Worm (Caenorhabditis elegans) whole organism, early embryonic: ENCODE measurements around the gene F58E1.13.

Source experiments
- B0310.2 ChIP-seq: sonication (generic microtip); optimal IDR thresholded peaks from 2 replicates; lab custom pipeline; 2016; ENCODE audit warnings: mild to moderate bottlenecking, missing genetic modification characterization, missing compliant biosample characterization
- F13C5.2 ChIP-seq: sonication (generic microtip); optimal IDR thresholded peaks from 2 replicates; lab custom pipeline; 2017; ENCODE audit warnings: mild to moderate bottlenecking, missing genetic modification characterization, inconsistent platforms, missing compliant biosample characterization
- aly-1 ChIP-seq: sonication (generic microtip); optimal IDR thresholded peaks from 2 replicates; lab custom pipeline; 2016; ENCODE audit warnings: missing genetic modification characterization, missing compliant biosample characterization
- ama-1 ChIP-seq: fragments of 150-350 bp; optimal IDR thresholded peaks from 2 replicates; lab custom pipeline; 2014
- ceh-13 ChIP-seq: fragments of 200-800 bp; sonication (Bioruptor generic); optimal IDR thresholded peaks from 2 replicates; lab custom pipeline; 2018; ENCODE audit warnings: mild to moderate bottlenecking, missing genetic modification characterization, missing compliant biosample characterization
- ceh-36 ChIP-seq: sonication (generic microtip); optimal IDR thresholded peaks from 2 replicates; lab custom pipeline; 2016; ENCODE audit warnings: missing genetic modification characterization, inconsistent platforms, missing compliant biosample characterization
- ets-7 ChIP-seq: sonication (generic microtip); optimal IDR thresholded peaks from 2 replicates; lab custom pipeline; 2016; ENCODE audit warnings: missing genotype, missing genetic modification characterization, missing compliant biosample characterization
- flt-1 ChIP-seq: fragments of 200-800 bp; sonication (Bioruptor generic); IDR thresholded peaks from 2 replicates; pipeline ENCODE4 v1.3.6; 2022; ENCODE audit warnings: missing genetic modification characterization, missing compliant biosample characterization
- hmbx-1 ChIP-seq: sonication (generic microtip); optimal IDR thresholded peaks from 2 replicates; lab custom pipeline; 2016; ENCODE audit warnings: mild to moderate bottlenecking, missing genetic modification characterization, missing compliant biosample characterization
- hmg-4 ChIP-seq: fragments of 200-800 bp; sonication (Bioruptor generic); optimal IDR thresholded peaks from 2 replicates; lab custom pipeline; 2018; ENCODE audit warnings: mild to moderate bottlenecking, missing genetic modification characterization, missing compliant biosample characterization
- hnd-1 ChIP-seq: sonication (generic microtip); optimal IDR thresholded peaks from 2 replicates; lab custom pipeline; 2016; ENCODE audit warnings: missing genetic modification characterization, missing compliant biosample characterization
- pes-1 ChIP-seq: fragments of 200-800 bp; sonication (Bioruptor generic); IDR thresholded peaks from 2 replicates; pipeline ENCODE4 v1.3.6; 2022; ENCODE audit warnings: missing genetic modification reagents, missing genetic modification characterization, missing compliant biosample characterization
- scrt-1 ChIP-seq: fragments of 200-800 bp; sonication (Bioruptor generic); IDR thresholded peaks from 2 replicates; pipeline ENCODE4 v1.3.6; 2022; ENCODE audit warnings: missing genetic modification characterization, missing compliant biosample characterization
- sea-1 ChIP-seq: fragments of 200-800 bp; sonication (Bioruptor generic); conservative IDR thresholded peaks from 2 replicates; pipeline ENCODE4 v1.3.6; 2022; ENCODE audit warnings: missing genetic modification characterization, missing compliant biosample characterization
- tbx-11 ChIP-seq: fragments of 200-800 bp; sonication (Bioruptor generic); IDR thresholded peaks from 2 replicates; pipeline ENCODE4 v1.3.6; 2022; ENCODE audit warnings: missing genetic modification characterization, missing compliant biosample characterization
- tbx-37 ChIP-seq: fragments of 200-800 bp; sonication (Bioruptor generic); conservative IDR thresholded peaks from 2 replicates; pipeline ENCODE4 v1.3.6; 2022; ENCODE audit warnings: missing genetic modification reagents, missing genetic modification characterization, missing compliant biosample characterization
- tra-4 ChIP-seq: sonication (generic microtip); optimal IDR thresholded peaks from 2 replicates; lab custom pipeline; 2017; ENCODE audit warnings: missing genetic modification characterization, missing compliant biosample characterization

The F58E1.13 gene

DNA sequence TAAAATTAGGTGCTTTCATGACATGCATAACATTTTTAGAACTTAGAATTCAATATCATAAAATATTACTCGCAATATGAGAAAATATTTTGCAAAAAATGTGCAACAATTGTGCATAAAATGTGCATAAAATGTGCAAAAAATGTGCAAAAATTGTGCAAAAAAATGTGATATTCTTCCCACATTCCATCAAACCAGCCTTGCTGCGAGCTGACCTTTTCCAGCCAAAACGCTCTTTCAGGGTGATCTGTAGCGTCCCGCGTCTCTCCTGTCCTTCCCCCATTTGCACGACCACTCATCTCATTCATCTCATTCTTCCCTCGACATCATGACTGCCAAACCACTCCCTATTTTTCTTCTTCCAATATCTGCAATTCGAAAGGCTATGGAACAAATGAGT lies 19.6 kb downstream of the F58E1.13 start, which contains the start of gene fbxb-17:
fbxb-17 (plus strand) TSS at position 301 of the 400 bp plus-strand sequence.
- TF ChIP-seq hnd-1 = no peak
- no peak for TF ChIP-seq scrt-1
- TF ChIP-seq ceh-13 (GFP tag; lab: Kevin White, UChicago) = no peak
- TF ChIP-seq tbx-37 (GFP tag; lab: Robert Waterston, UW) = no peak
- no peak for TF ChIP-seq ets-7 (tag; lab: Kevin White, UChicago)
- no peak for TF ChIP-seq F13C5.2 (tag; lab: Kevin White, UChicago)
- TF ChIP-seq hmg-4 = no peak
- no peak for TF ChIP-seq pes-1 (GFP tag; lab: Robert Waterston, UW)
- TF ChIP-seq B0310.2 (tag; lab: Kevin White, UChicago) = no peak
- no peak for TF ChIP-seq tbx-11 (GFP tag; lab: Robert Waterston, UW)
- TF ChIP-seq tra-4 (tag; lab: Kevin White, UChicago) = no peak
- no peak for TF ChIP-seq ama-1 (lab: Kevin White, UChicago)
- TF ChIP-seq flt-1 (GFP tag; lab: Robert Waterston, UW) = no peak
- TF ChIP-seq hmbx-1 (tag; lab: Kevin White, UChicago) = no peak

DNA sequence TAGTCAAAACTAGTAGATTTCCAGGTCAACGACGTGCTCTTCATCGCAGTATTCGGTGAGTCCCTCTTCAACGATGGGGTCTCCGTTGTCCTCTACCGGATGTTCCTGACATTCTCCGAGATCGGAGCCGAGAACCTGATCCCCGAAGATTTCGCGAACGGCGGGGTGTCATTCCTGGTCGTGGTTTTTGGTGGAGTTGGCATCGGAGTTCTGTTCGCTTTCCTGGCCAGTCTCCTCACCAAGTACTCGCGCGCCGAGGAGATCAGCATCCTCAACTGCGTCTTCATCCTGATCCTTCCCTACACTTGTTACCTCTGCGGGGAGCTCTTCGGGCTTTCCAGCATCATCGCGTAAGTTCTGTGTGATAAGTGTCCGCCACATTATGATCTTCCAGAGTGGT lies 23.0 kb downstream of the F58E1.13 start:
- no peak for TF ChIP-seq hmbx-1 (tag; lab: Kevin White, UChicago)
- TF ChIP-seq ceh-36 (tag; lab: Kevin White, UChicago) = no peak
- no peak for TF ChIP-seq tbx-37 (GFP tag; lab: Robert Waterston, UW)
- no peak for TF ChIP-seq sea-1
- no peak for TF ChIP-seq ets-7 (tag; lab: Kevin White, UChicago)
- no peak for TF ChIP-seq hnd-1
- no peak for TF ChIP-seq hmg-4
- TF ChIP-seq scrt-1 = no peak
- TF ChIP-seq ama-1 (lab: Kevin White, UChicago) = no peak
- TF ChIP-seq tbx-11 (GFP tag; lab: Robert Waterston, UW) = no peak
- no peak for TF ChIP-seq aly-1
- no peak for TF ChIP-seq flt-1 (GFP tag; lab: Robert Waterston, UW)
- no peak for TF ChIP-seq ceh-13 (GFP tag; lab: Kevin White, UChicago)
- TF ChIP-seq pes-1 (GFP tag; lab: Robert Waterston, UW) = no peak
- TF ChIP-seq F13C5.2 (tag; lab: Kevin White, UChicago) = no peak
- TF ChIP-seq B0310.2 (tag; lab: Kevin White, UChicago) = no peak
- no peak for TF ChIP-seq tra-4 (tag; lab: Kevin White, UChicago)

ce11 chrII:1670985-1671384 lies 24.7 kb downstream of the F58E1.13 start:
- TF ChIP-seq F13C5.2 (tag; lab: Kevin White, UChicago) = no peak
- TF ChIP-seq aly-1 = no peak
- TF ChIP-seq ama-1 (lab: Kevin White, UChicago) = no peak
- TF ChIP-seq sea-1 = no peak
- no peak for TF ChIP-seq pes-1 (GFP tag; lab: Robert Waterston, UW)
- no peak for TF ChIP-seq flt-1 (GFP tag; lab: Robert Waterston, UW)
- no peak for TF ChIP-seq scrt-1
- no peak for TF ChIP-seq B0310.2 (tag; lab: Kevin White, UChicago)
- no peak for TF ChIP-seq hnd-1
- no peak for TF ChIP-seq tbx-11 (GFP tag; lab: Robert Waterston, UW)

DNA sequence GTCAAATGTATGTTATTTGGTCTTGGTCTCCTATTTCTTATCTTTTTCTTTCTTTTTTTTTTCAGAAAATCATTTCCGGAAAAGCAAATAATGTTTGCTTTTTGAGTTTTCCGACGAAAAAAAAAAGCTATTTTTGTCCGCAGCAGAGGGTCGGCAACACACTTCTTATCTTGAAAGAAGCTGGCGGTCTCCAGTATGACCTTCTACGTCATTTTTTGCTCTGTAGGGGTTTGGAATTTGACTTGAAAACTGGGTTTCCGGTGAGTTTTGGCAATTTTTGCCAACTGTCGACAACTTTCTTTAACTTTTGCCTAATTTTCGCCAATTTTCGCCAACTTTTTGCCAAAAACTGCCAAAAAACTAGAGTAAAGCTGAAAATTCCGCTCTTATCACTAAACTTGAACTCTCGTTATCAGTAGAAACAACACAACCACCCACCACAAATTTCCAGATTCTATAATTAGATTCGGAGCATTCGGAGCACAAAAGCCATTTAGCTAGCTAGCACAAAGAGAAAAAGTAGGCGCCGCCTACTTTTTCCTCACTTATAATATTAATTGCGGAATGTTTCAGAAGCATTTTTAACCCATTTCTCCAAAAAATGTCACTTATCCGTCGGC lies 25.3 kb downstream of the F58E1.13 start, which contains the start of gene nhx-6:
nhx-6 (plus strand) TSS at position 570 of the 620 bp plus-strand sequence.
- no peak for TF ChIP-seq hnd-1
- TF ChIP-seq ets-7 (tag; lab: Kevin White, UChicago) = no peak
- no peak for TF ChIP-seq hmg-4
- no peak for TF ChIP-seq B0310.2 (tag; lab: Kevin White, UChicago)
- no peak for TF ChIP-seq sea-1
- no peak for TF ChIP-seq tbx-37 (GFP tag; lab: Robert Waterston, UW)
- TF ChIP-seq ceh-13 (GFP tag; lab: Kevin White, UChicago) = no peak
- TF ChIP-seq flt-1 (GFP tag; lab: Robert Waterston, UW) = no peak
- no peak for TF ChIP-seq aly-1
- no peak for TF ChIP-seq tra-4 (tag; lab: Kevin White, UChicago)
- no peak for TF ChIP-seq pes-1 (GFP tag; lab: Robert Waterston, UW)
- no peak for TF ChIP-seq ama-1 (lab: Kevin White, UChicago)
- TF ChIP-seq tbx-11 (GFP tag; lab: Robert Waterston, UW) = no peak
- TF ChIP-seq ceh-36 (tag; lab: Kevin White, UChicago) = no peak
- no peak for TF ChIP-seq scrt-1

DNA sequence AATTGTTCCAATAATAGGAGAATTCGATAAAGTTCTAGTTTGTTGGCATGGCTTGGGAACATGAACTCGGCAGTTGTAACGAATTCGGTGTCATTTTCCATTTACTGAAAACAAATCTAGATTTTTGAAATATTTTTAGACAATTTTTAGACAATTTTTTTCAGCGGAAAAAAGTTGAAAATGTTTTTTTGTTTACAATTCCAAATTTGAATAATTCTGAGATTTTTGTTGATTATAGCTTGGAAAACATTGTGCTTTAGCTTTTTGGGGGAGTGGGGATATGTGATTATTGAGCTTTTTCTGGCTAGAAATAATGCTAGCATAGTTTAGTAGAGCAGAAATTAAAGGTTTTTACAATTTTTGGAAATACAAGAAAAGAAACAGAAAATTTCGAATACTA lies 26.8 kb downstream of the F58E1.13 start, which contains the start of gene srw-97:
srw-97 (minus strand) TSS at position 101 of the 400 bp plus-strand sequence.
- TF ChIP-seq tbx-37 (GFP tag; lab: Robert Waterston, UW) (no peak), ets-7 (tag; lab: Kevin White, UChicago) (no peak), sea-1 (no peak), ceh-13 (GFP tag; lab: Kevin White, UChicago) (no peak), tbx-11 (GFP tag; lab: Robert Waterston, UW) (no peak), aly-1 (no peak), tra-4 (tag; lab: Kevin White, UChicago) (no peak), B0310.2 (tag; lab: Kevin White, UChicago) (no peak), ceh-36 (tag; lab: Kevin White, UChicago) (no peak), F13C5.2 (tag; lab: Kevin White, UChicago) (no peak), hmg-4 (no peak), hmbx-1 (tag; lab: Kevin White, UChicago) (no peak), flt-1 (GFP tag; lab: Robert Waterston, UW) (no peak), ama-1 (lab: Kevin White, UChicago) (no peak), scrt-1 (no peak), pes-1 (GFP tag; lab: Robert Waterston, UW) (no peak), hnd-1 (no peak)

- no peak for TF ChIP-seq ama-1 (lab: Kevin White, UChicago)
- no peak for TF ChIP-seq hmbx-1 (tag; lab: Kevin White, UChicago)
- TF ChIP-seq scrt-1 = no peak
- no peak for TF ChIP-seq hnd-1
- TF ChIP-seq tra-4 (tag; lab: Kevin White, UChicago) = no peak
- no peak for TF ChIP-seq ceh-36 (tag; lab: Kevin White, UChicago)
- TF ChIP-seq B0310.2 (tag; lab: Kevin White, UChicago) = no peak
- TF ChIP-seq ceh-13 (GFP tag; lab: Kevin White, UChicago) = no peak
- no peak for TF ChIP-seq aly-1
- no peak for TF ChIP-seq pes-1 (GFP tag; lab: Robert Waterston, UW)
- TF ChIP-seq hmg-4 = no peak
- no peak for TF ChIP-seq tbx-11 (GFP tag; lab: Robert Waterston, UW)
- no peak for TF ChIP-seq flt-1 (GFP tag; lab: Robert Waterston, UW)
- no peak for TF ChIP-seq sea-1
Observed at ce11 chrII:1666025-1666424, 29.6 kb downstream of the F58E1.13 start, which contains the start of gene srlf-29. srlf-29 (plus strand) TSS chrII:1666325.
